Worm (Caenorhabditis elegans) whole organism, midembryonic: Measurements from ENCODE around the gene drd-50.

ENCODE experiments used
- T22C8.4 ChIP-seq: fragments of 200-800 bp; sonication (Bioruptor generic); IDR thresholded peaks from 2 replicates; pipeline ENCODE4 v1.3.6; 2022; ENCODE audit warnings: missing genetic modification characterization, missing compliant biosample characterization
- cog-1 ChIP-seq: sonication (generic microtip); optimal IDR thresholded peaks from 2 replicates; lab custom pipeline; 2016; ENCODE audit warnings: missing genetic modification characterization, missing compliant biosample characterization
- flt-1 ChIP-seq: fragments of 200-800 bp; sonication (Bioruptor generic); IDR thresholded peaks from 2 replicates; pipeline ENCODE4 v1.3.6; 2022; ENCODE audit warnings: missing genetic modification characterization, missing compliant biosample characterization
- klf-2 ChIP-seq: fragments of 200-800 bp; sonication (Bioruptor generic); conservative IDR thresholded peaks from 2 replicates; pipeline ENCODE4 v1.3.6; 2022; ENCODE audit warnings: missing genetic modification reagents, missing genetic modification characterization, missing compliant biosample characterization
- ref-1 ChIP-seq: fragments of 200-800 bp; sonication (Bioruptor generic); conservative IDR thresholded peaks from 2 replicates; pipeline ENCODE4 v1.3.6; 2022; ENCODE audit warnings: missing genetic modification reagents, missing genetic modification characterization, missing compliant biosample characterization
- tab-1 ChIP-seq: fragments of 200-800 bp; sonication (Bioruptor generic); IDR thresholded peaks from 2 replicates; pipeline ENCODE4 v1.3.6; 2022; ENCODE audit warnings: missing genetic modification characterization, missing compliant biosample characterization
- ztf-23 ChIP-seq: fragments of 200-800 bp; sonication (Bioruptor generic); IDR thresholded peaks from 2 replicates; pipeline ENCODE4 v1.3.6; 2022; ENCODE audit warnings: missing genetic modification reagents, missing genetic modification characterization, missing compliant biosample characterization

ce11 chrIV:4082599-4082998 lies 34.9 kb upstream of the drd-50 start:
- TF ChIP-seq cog-1 (tag; lab: Kevin White, UChicago): no peak
- no peak for TF ChIP-seq ref-1
- no peak for TF ChIP-seq flt-1 (GFP tag; lab: Robert Waterston, UW)
- TF ChIP-seq klf-2: no peak
- TF ChIP-seq ztf-23 (GFP tag; lab: Robert Waterston, UW): no peak
- TF ChIP-seq T22C8.4 (GFP tag; lab: Robert Waterston, UW): no peak
- no peak for TF ChIP-seq tab-1 (GFP tag; lab: Robert Waterston, UW)
